Worm (Caenorhabditis elegans): ENCODE data around the gene Y38E10A.9.

The Y38E10A.9 gene

DNA sequence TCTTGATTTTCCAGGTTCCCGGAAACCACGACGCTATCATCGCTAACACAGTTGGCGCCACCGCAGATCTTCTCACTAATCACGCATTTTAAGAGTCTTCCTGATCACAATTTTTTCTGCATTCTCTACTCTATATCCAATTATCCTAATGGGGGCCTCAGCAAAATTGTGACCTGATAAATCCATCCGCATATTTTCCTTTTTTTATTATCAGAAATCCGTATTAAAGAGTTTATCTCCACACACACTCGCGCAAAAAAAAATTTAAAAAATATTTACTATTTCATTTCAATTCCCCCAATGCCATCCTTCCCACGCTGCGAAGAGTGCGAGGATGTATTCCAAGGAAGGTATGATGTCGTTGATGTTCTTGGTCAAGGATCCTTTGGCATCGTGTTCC is 1.9 kb upstream of the Y38E10A.9 start, which contains the start of gene Y38E10A.8:
Y38E10A.8 (plus strand) TSS at position 301 of the 400 bp plus-strand sequence.
- no peak for TF ChIP-seq athp-1 (tag; optimal IDR thresholded peaks at IDR 0.05)
- TF ChIP-seq repo-1 (tag; optimal IDR thresholded peaks at IDR 0.05) = no peak
- no peak for TF ChIP-seq tbp1 (GFP tag; optimal IDR thresholded peaks at IDR 0.05)
- TF ChIP-seq aptf-2 (GFP tag; conservative IDR thresholded peaks at IDR 0.05) = no peak
- TF ChIP-seq ekl-4 (GFP tag; IDR thresholded peaks at IDR 0.05) = no peak
- TF ChIP-seq F39B2.1 (GFP tag; IDR thresholded peaks at IDR 0.05) = no peak
- no peak for TF ChIP-seq K12H6.12 (tag; optimal IDR thresholded peaks at IDR 0.05)
- no peak for TF ChIP-seq ceh-40 (GFP tag; IDR thresholded peaks at IDR 0.05)
- no peak for TF ChIP-seq F57A8.1 (GFP tag; optimal IDR thresholded peaks at IDR 0.05)
- TF ChIP-seq lsl-1 (GFP tag; optimal IDR thresholded peaks at IDR 0.05) = no peak
- TF ChIP-seq F23B12.7 (tag; optimal IDR thresholded peaks at IDR 0.05; ENCODE audit: insufficient read depth) = no peak
- TF ChIP-seq ztf-25 (GFP tag; IDR thresholded peaks at IDR 0.05) = no peak
- no peak for TF ChIP-seq F52B5.7 (tag; optimal IDR thresholded peaks at IDR 0.05)
- TF ChIP-seq ceh-58 (GFP tag; IDR thresholded peaks at IDR 0.05) = no peak
- TF ChIP-seq die-1 (tag; optimal IDR thresholded peaks at IDR 0.05) = no peak
- no peak for TF ChIP-seq hsf-1 (GFP tag; IDR thresholded peaks at IDR 0.05)
- no peak for TF ChIP-seq somi-1 (GFP tag; optimal IDR thresholded peaks at IDR 0.05)
- no peak for TF ChIP-seq snpc-4 (GFP tag; optimal IDR thresholded peaks at IDR 0.05)
- TF ChIP-seq snpc-4 (tag; optimal IDR thresholded peaks at IDR 0.05) = no peak
- TF ChIP-seq nhr-27 (tag; optimal IDR thresholded peaks at IDR 0.05) = no peak

ce11 chrII:12612218-12612617 is 3.5 kb downstream of the Y38E10A.9 start, which contains the start of gene nspe-4:
Gene nspe-4 (plus strand): TSS chrII:12612518.
- TF ChIP-seq Y56A3A.18 (GFP tag; IDR thresholded peaks at IDR 0.05) = no peak
- TF ChIP-seq pha-4 (tag; optimal IDR thresholded peaks at IDR 0.05) = no peak

DNA sequence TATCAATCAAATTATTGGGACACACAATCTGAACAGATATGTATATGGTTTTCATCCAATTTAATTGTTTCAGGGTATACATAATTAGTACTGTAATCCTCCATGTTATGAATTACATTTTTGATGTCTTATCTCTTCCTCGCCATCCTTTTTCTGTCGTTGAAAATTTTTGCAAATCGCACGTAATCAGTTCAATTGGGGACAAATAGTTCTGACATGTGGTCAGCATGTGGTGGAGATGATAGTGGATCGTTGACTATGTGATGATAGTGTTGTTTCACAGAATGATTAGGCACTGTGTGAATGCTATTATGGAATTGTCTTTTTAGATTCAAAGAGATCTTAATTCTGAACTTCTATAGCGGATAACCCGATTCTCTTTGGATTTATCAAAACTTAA is 6.7 kb downstream of the Y38E10A.9 start:
- TF ChIP-seq ceh-79 (tag; optimal IDR thresholded peaks at IDR 0.05) (no peak), die-1 (tag; optimal IDR thresholded peaks at IDR 0.05) (no peak), hmg-1.2 (GFP tag; IDR thresholded peaks at IDR 0.05) (no peak), ztf-6 (GFP tag; IDR thresholded peaks at IDR 0.05) (no peak), pbrm-1 (GFP tag; IDR thresholded peaks at IDR 0.05) (no peak), Y67H2A.10 (GFP tag; conservative IDR thresholded peaks at IDR 0.05) (no peak), sptf-2 (GFP tag; optimal IDR thresholded peaks at IDR 0.05) (no peak)

ce11 chrII:12616081-12616480 is 7.3 kb downstream of the Y38E10A.9 start, which contains the start of gene nspe-6:
Gene nspe-6 (minus strand): TSS chrII:12616181.
- TF ChIP-seq lin-40 (tag; optimal IDR thresholded peaks at IDR 0.05) (no peak), attf-3 (GFP tag; conservative IDR thresholded peaks at IDR 0.05) (no peak), ceh-27 (GFP tag; optimal IDR thresholded peaks at IDR 0.05) (no peak), Y53G8AR.9 (GFP tag; conservative IDR thresholded peaks at IDR 0.05) (no peak), C17E4.6 (GFP tag; IDR thresholded peaks at IDR 0.05) (no peak), sptf-2 (GFP tag; optimal IDR thresholded peaks at IDR 0.05) (no peak)

DNA sequence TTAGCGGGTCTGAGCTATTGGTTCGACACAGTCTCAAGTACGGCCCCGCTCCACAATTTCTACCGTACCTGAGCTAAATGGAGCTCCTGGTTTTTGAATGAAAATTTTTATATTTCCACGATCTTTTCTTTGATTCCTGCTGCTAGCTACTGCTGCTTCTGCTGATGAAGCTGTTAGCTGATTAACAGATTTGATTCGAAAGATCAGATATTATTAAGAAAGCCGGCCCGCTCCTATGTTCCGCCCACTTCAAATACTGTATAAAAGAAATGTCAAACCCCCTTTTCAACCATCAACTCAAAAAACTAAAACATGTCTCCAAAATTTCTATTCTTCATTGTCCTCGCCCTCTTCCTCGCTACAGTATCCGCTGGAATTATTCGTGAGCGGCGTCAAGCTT is 8.8 kb downstream of the Y38E10A.9 start, which contains the start of gene nspe-3:
nspe-3 (plus strand) TSS at position 301 of the 400 bp plus-strand sequence.
- no peak for TF ChIP-seq hlh-12 (tag; optimal IDR thresholded peaks at IDR 0.05)
- no peak for TF ChIP-seq ceh-27 (GFP tag; optimal IDR thresholded peaks at IDR 0.05)
- no peak for TF ChIP-seq Y95B8A.8 (GFP tag; IDR thresholded peaks at IDR 0.05)
- no peak for TF ChIP-seq xnd-1 (tag; optimal IDR thresholded peaks at IDR 0.05)
- no peak for TF ChIP-seq egl-18 (GFP tag; IDR thresholded peaks at IDR 0.05)
- no peak for TF ChIP-seq snpc-1.1 (tag; optimal IDR thresholded peaks at IDR 0.05; ENCODE audit: insufficient read depth)
- TF ChIP-seq mel-28 (tag; optimal IDR thresholded peaks at IDR 0.05; ENCODE audit: borderline replicate concordance) = no peak
- TF ChIP-seq mes-4 (tag; optimal IDR thresholded peaks at IDR 0.05) = no peak
- TF ChIP-seq F52B5.7 (tag; optimal IDR thresholded peaks at IDR 0.05) = no peak
- TF ChIP-seq F39B2.1 (GFP tag; IDR thresholded peaks at IDR 0.05) = no peak
- TF ChIP-seq ets-4 (GFP tag; optimal IDR thresholded peaks at IDR 0.05) = no peak
- TF ChIP-seq hsf-1 (GFP tag; IDR thresholded peaks at IDR 0.05) = no peak
- TF ChIP-seq nhr-27 (tag; optimal IDR thresholded peaks at IDR 0.05) = no peak

Measured in whole organism, young adult.